Fruit fly (Drosophila melanogaster): ENCODE measurements around the gene Vps45.

DNA sequence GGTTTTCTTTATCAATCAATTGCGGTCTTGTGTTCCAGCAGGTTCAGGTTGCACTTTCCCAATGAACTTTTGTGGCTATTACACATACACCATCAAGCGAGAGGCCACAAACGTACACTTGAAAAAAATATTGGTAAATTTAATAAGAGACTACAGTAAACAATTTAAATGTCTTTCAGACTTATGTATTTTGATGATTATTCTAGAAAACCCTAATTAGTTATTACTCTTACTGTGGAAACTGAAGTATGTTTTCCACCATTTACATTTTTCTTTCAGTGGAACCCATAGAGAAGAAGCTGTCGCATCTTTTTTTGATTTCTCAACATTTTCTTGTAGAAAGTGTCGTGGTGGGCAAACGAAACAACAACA lies 29.6 kb upstream of the Vps45 start:
- no peak for TF ChIP-seq CTCF (optimal IDR thresholded peaks at IDR 0.05)
- TF ChIP-seq CG8478 (optimal IDR thresholded peaks at IDR 0.05) = no peak

Data from S2 (cell line).